Worm (Caenorhabditis elegans): ENCODE data around the gene srlf-5.

Gene srlf-5

DNA sequence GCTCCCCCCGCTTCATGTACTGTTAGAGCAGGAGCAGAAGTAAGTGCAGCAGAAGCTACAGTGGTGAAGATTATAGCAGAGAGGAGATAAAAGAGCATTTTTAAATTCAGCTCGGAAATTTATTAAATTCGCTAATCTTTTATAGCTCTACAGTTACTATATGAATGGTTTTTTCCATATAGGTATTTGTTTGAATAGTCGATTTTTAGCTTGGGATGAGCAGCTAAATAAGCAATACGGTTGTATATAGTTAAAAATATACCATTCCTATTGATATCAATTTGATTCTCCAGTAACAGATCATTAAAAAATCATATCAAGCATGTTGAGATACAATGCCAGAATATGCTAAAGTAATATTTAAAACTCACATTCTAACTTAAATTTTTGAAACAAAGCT is at the start of gene srlf-5:
Gene srlf-5 (minus strand): TSS at position 101 of the 400 bp plus-strand sequence.
- no peak for TF ChIP-seq tra-4 (tag; optimal IDR thresholded peaks at IDR 0.05)
- TF ChIP-seq tbx-11 (GFP tag; IDR thresholded peaks at IDR 0.05) = no peak
- TF ChIP-seq ceh-13 (GFP tag; optimal IDR thresholded peaks at IDR 0.05) = no peak
- TF ChIP-seq hmg-4 (GFP tag; optimal IDR thresholded peaks at IDR 0.05) = no peak
- no peak for TF ChIP-seq B0310.2 (tag; optimal IDR thresholded peaks at IDR 0.05)
- no peak for TF ChIP-seq sea-1 (GFP tag; conservative IDR thresholded peaks at IDR 0.05)
- no peak for TF ChIP-seq ets-7 (tag; optimal IDR thresholded peaks at IDR 0.05)
- no peak for TF ChIP-seq tbx-37 (GFP tag; conservative IDR thresholded peaks at IDR 0.05)
- TF ChIP-seq aly-1 (tag; optimal IDR thresholded peaks at IDR 0.05) = no peak
- no peak for TF ChIP-seq ama-1 (optimal IDR thresholded peaks at IDR 0.05)
- TF ChIP-seq pes-1 (GFP tag; IDR thresholded peaks at IDR 0.05) = no peak
- no peak for TF ChIP-seq hmbx-1 (tag; optimal IDR thresholded peaks at IDR 0.05)
- no peak for TF ChIP-seq flt-1 (GFP tag; IDR thresholded peaks at IDR 0.05)
- TF ChIP-seq scrt-1 (GFP tag; IDR thresholded peaks at IDR 0.05) = no peak
- TF ChIP-seq F13C5.2 (tag; optimal IDR thresholded peaks at IDR 0.05) = no peak

- TF ChIP-seq hmg-4 (GFP tag; optimal IDR thresholded peaks at IDR 0.05) (no peak), flt-1 (GFP tag; IDR thresholded peaks at IDR 0.05) (no peak), hnd-1 (tag; optimal IDR thresholded peaks at IDR 0.05) (no peak), ceh-13 (GFP tag; optimal IDR thresholded peaks at IDR 0.05) (no peak), ets-7 (tag; optimal IDR thresholded peaks at IDR 0.05) (no peak), tra-4 (tag; optimal IDR thresholded peaks at IDR 0.05) (no peak), pes-1 (GFP tag; IDR thresholded peaks at IDR 0.05) (no peak), sea-1 (GFP tag; conservative IDR thresholded peaks at IDR 0.05) (no peak), scrt-1 (GFP tag; IDR thresholded peaks at IDR 0.05) (no peak), hmbx-1 (tag; optimal IDR thresholded peaks at IDR 0.05) (no peak), ama-1 (optimal IDR thresholded peaks at IDR 0.05) (no peak), ceh-36 (tag; optimal IDR thresholded peaks at IDR 0.05) (no peak), F13C5.2 (tag; optimal IDR thresholded peaks at IDR 0.05) (no peak), aly-1 (tag; optimal IDR thresholded peaks at IDR 0.05) (no peak), B0310.2 (tag; optimal IDR thresholded peaks at IDR 0.05) (no peak), tbx-37 (GFP tag; conservative IDR thresholded peaks at IDR 0.05) (no peak), tbx-11 (GFP tag; IDR thresholded peaks at IDR 0.05) (no peak)
These were observed 49.4 kb upstream of the srlf-5 start, which contains the start of gene dod-17 for ce11 chrIV:12975981-12976380. Gene dod-17, plus strand, starts transcription at chrIV:12976303.

DNA sequence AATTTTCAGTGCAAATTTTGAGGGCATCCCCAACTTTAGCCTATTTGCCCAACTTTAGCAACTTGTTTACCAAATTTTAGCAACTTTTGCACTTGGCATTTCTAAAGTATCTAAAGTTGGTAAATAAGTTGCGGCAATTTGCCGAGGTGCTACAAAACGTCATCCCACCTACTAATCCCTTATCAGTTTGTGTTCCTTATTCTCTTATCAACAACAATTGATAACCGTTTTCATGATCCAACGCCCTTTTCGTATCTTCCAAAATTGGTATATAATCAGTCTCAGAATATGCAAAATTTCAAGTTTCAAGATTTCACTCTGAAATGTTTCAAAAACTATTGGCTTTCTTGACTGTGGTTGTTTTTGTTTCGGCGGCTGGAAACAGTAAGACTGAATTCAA is 46.8 kb upstream of the srlf-5 start, which contains the start of gene F55G11.4:
Gene F55G11.4 (plus strand): TSS at position 289 of the 400 bp plus-strand sequence.
- TF ChIP-seq B0310.2 (tag; optimal IDR thresholded peaks at IDR 0.05) (no peak), scrt-1 (GFP tag; IDR thresholded peaks at IDR 0.05) (no peak), hmg-4 (GFP tag; optimal IDR thresholded peaks at IDR 0.05) (no peak), ama-1 (optimal IDR thresholded peaks at IDR 0.05) (no peak), F13C5.2 (tag; optimal IDR thresholded peaks at IDR 0.05) (no peak), aly-1 (tag; optimal IDR thresholded peaks at IDR 0.05) (no peak), sea-1 (GFP tag; conservative IDR thresholded peaks at IDR 0.05) (no peak), tra-4 (tag; optimal IDR thresholded peaks at IDR 0.05) (no peak), ceh-36 (tag; optimal IDR thresholded peaks at IDR 0.05) (no peak), ceh-13 (GFP tag; optimal IDR thresholded peaks at IDR 0.05) (no peak), flt-1 (GFP tag; IDR thresholded peaks at IDR 0.05) (no peak), pes-1 (GFP tag; IDR thresholded peaks at IDR 0.05) (no peak), hnd-1 (tag; optimal IDR thresholded peaks at IDR 0.05) (no peak), hmbx-1 (tag; optimal IDR thresholded peaks at IDR 0.05) (no peak)

DNA sequence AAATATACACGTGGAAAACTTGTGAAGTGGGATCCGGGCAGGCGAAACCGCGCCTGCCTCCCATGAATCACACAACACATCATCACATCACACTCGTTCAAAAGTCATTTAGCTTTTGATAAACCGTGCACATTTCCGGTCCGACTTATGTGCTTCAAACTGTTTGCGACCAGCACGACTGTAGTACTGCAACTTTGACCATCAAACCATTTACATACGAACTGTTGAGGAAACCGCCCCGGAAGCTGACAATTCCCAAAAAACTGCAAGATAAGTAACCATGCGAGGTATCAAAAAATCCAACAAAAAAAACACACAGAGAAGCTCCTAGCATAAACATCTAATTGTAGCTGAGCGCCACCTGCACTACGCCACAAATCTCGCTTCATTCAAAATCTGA is 46.2 kb upstream of the srlf-5 start:
- TF ChIP-seq flt-1 (GFP tag; IDR thresholded peaks at IDR 0.05) (no peak), hmg-4 (GFP tag; optimal IDR thresholded peaks at IDR 0.05) (no peak), B0310.2 (tag; optimal IDR thresholded peaks at IDR 0.05) (no peak), ceh-36 (tag; optimal IDR thresholded peaks at IDR 0.05) (no peak), tra-4 (tag; optimal IDR thresholded peaks at IDR 0.05) (no peak), pes-1 (GFP tag; IDR thresholded peaks at IDR 0.05) (no peak), aly-1 (tag; optimal IDR thresholded peaks at IDR 0.05) (no peak), hnd-1 (tag; optimal IDR thresholded peaks at IDR 0.05) (no peak), ets-7 (tag; optimal IDR thresholded peaks at IDR 0.05) (no peak)

ce11 chrIV:12971994-12972520 is 45.5 kb upstream of the srlf-5 start:
- TF ChIP-seq B0310.2 (tag; optimal IDR thresholded peaks at IDR 0.05) = no peak
- TF ChIP-seq hmbx-1 (tag; optimal IDR thresholded peaks at IDR 0.05) = no peak
- TF ChIP-seq ama-1 (optimal IDR thresholded peaks at IDR 0.05) = no peak
- TF ChIP-seq hnd-1 (tag; optimal IDR thresholded peaks at IDR 0.05) = no peak
- TF ChIP-seq ets-7 (tag; optimal IDR thresholded peaks at IDR 0.05) = no peak
- no peak for TF ChIP-seq aly-1 (tag; optimal IDR thresholded peaks at IDR 0.05)
- no peak for TF ChIP-seq ceh-36 (tag; optimal IDR thresholded peaks at IDR 0.05)
- TF ChIP-seq F13C5.2 (tag; optimal IDR thresholded peaks at IDR 0.05) = no peak
- no peak for TF ChIP-seq tbx-11 (GFP tag; IDR thresholded peaks at IDR 0.05)
- TF ChIP-seq hmg-4 (GFP tag; optimal IDR thresholded peaks at IDR 0.05) = no peak
- TF ChIP-seq flt-1 (GFP tag; IDR thresholded peaks at IDR 0.05) = no peak
- no peak for TF ChIP-seq ceh-13 (GFP tag; optimal IDR thresholded peaks at IDR 0.05)
- TF ChIP-seq tbx-37 (GFP tag; conservative IDR thresholded peaks at IDR 0.05) = no peak

DNA sequence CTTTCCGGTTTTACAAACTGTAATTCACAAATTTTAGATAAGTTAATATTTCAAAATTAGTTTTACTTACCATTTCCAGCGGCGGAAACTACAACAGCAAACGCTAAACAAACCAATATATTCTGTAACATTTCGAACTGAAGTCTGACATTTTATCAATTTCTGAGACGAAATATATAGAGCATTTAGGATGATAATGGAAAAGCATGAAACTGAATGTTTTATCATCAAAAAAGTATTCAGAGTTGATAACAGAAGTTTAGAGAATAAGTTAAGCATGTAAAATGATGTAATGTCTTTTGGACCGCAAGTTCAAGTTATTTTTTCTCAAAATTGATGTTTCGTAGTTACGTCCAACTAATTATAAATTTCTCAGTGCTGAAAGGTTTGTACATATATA is 42.6 kb upstream of the srlf-5 start, which contains the start of gene F55G11.2:
Gene F55G11.2 (minus strand): TSS at position 149 of the 400 bp plus-strand sequence.
- no peak for TF ChIP-seq tbx-37 (GFP tag; conservative IDR thresholded peaks at IDR 0.05)
- TF ChIP-seq B0310.2 (tag; optimal IDR thresholded peaks at IDR 0.05) = no peak
- no peak for TF ChIP-seq tra-4 (tag; optimal IDR thresholded peaks at IDR 0.05)
- TF ChIP-seq tbx-11 (GFP tag; IDR thresholded peaks at IDR 0.05) = no peak
- TF ChIP-seq sea-1 (GFP tag; conservative IDR thresholded peaks at IDR 0.05) = no peak
- no peak for TF ChIP-seq F13C5.2 (tag; optimal IDR thresholded peaks at IDR 0.05)
- no peak for TF ChIP-seq aly-1 (tag; optimal IDR thresholded peaks at IDR 0.05)
- no peak for TF ChIP-seq ama-1 (optimal IDR thresholded peaks at IDR 0.05)
- no peak for TF ChIP-seq ceh-13 (GFP tag; optimal IDR thresholded peaks at IDR 0.05)
- no peak for TF ChIP-seq flt-1 (GFP tag; IDR thresholded peaks at IDR 0.05)
- no peak for TF ChIP-seq scrt-1 (GFP tag; IDR thresholded peaks at IDR 0.05)
- no peak for TF ChIP-seq pes-1 (GFP tag; IDR thresholded peaks at IDR 0.05)
- TF ChIP-seq hnd-1 (tag; optimal IDR thresholded peaks at IDR 0.05) = no peak
- no peak for TF ChIP-seq ets-7 (tag; optimal IDR thresholded peaks at IDR 0.05)

ce11 chrIV:12967303-12967702 is 40.8 kb upstream of the srlf-5 start:
- TF ChIP-seq B0310.2 (tag; optimal IDR thresholded peaks at IDR 0.05) = no peak
- TF ChIP-seq ceh-36 (tag; optimal IDR thresholded peaks at IDR 0.05) = no peak
- no peak for TF ChIP-seq hnd-1 (tag; optimal IDR thresholded peaks at IDR 0.05)
- no peak for TF ChIP-seq pes-1 (GFP tag; IDR thresholded peaks at IDR 0.05)
- no peak for TF ChIP-seq hmbx-1 (tag; optimal IDR thresholded peaks at IDR 0.05)
- TF ChIP-seq tbx-37 (GFP tag; conservative IDR thresholded peaks at IDR 0.05) = no peak
- TF ChIP-seq ets-7 (tag; optimal IDR thresholded peaks at IDR 0.05) = no peak
- no peak for TF ChIP-seq ceh-13 (GFP tag; optimal IDR thresholded peaks at IDR 0.05)
- TF ChIP-seq flt-1 (GFP tag; IDR thresholded peaks at IDR 0.05) = no peak
- TF ChIP-seq tra-4 (tag; optimal IDR thresholded peaks at IDR 0.05) = no peak
- no peak for TF ChIP-seq hmg-4 (GFP tag; optimal IDR thresholded peaks at IDR 0.05)
- no peak for TF ChIP-seq aly-1 (tag; optimal IDR thresholded peaks at IDR 0.05)
- no peak for TF ChIP-seq sea-1 (GFP tag; conservative IDR thresholded peaks at IDR 0.05)
- no peak for TF ChIP-seq ama-1 (optimal IDR thresholded peaks at IDR 0.05)
- no peak for TF ChIP-seq F13C5.2 (tag; optimal IDR thresholded peaks at IDR 0.05)

Measured in whole organism, early embryonic.